ENCODE assay signal across 1 fruit fly cellular context in genomic region chr3L:5247923-5248821, dm6.
TF ChIP-seq lines count a peak whose summit lies in the region.

No protein-coding gene starts in this region.

TF ChIP-seq in whole organism, embryonic, 481 proteins besides CTCF, POLR2A, EP300 and RAD21 (continued from another document and continues in another):
- peak; percentile 79 for TF ChIP-seq zfh1 (GFP tag; IDR thresholded peaks at IDR 0.05; lab: Robert Waterston, UW)
- no peak for TF ChIP-seq CG4282 (GFP tag; optimal IDR thresholded peaks at IDR 0.05; lab: Kevin White, UChicago)
- no peak for TF ChIP-seq D (optimal IDR thresholded peaks at IDR 0.05; lab: Kevin White, UChicago)
- TF ChIP-seq D (GFP tag; optimal IDR thresholded peaks at IDR 0.05; lab: Kevin White, UChicago) = peak; percentile 40
- no peak for TF ChIP-seq fd64A (GFP tag; optimal IDR thresholded peaks at IDR 0.05; lab: Kevin White, UChicago)
- no peak for TF ChIP-seq sima (GFP tag; optimal IDR thresholded peaks at IDR 0.05; lab: Kevin White, UChicago)
- TF ChIP-seq bigmax (GFP tag; optimal IDR thresholded peaks at IDR 0.05; lab: Kevin White, UChicago) = no peak
- TF ChIP-seq h (optimal IDR thresholded peaks at IDR 0.05; lab: Kevin White, UChicago) = no peak
- TF ChIP-seq CG17359 (tag; optimal IDR thresholded peaks at IDR 0.05; lab: Kevin White, UChicago) = peak; percentile 34
- no peak for TF ChIP-seq rib (GFP tag; IDR thresholded peaks at IDR 0.05; lab: Robert Waterston, UW)
- TF ChIP-seq CG15073 (GFP tag; optimal IDR thresholded peaks at IDR 0.05; lab: Kevin White, UChicago) = no peak
- 0 out of 3 replicates have a peak, but pooled peaks have one; percentile 45 for TF ChIP-seq otp (GFP tag; IDR thresholded peaks at IDR 0.05; lab: Robert Waterston, UW)
- peak; percentile 51; the same call in 1 of the 3 replicates for TF ChIP-seq C15 (GFP tag; IDR thresholded peaks at IDR 0.05; lab: Robert Waterston, UW)
- TF ChIP-seq nerfin-2 (GFP tag; IDR thresholded peaks at IDR 0.05; lab: Robert Waterston, UW; ENCODE audit: partially characterized antibody) = no peak
- no peak for TF ChIP-seq CG11696 (GFP tag; IDR thresholded peaks at IDR 0.05; lab: Robert Waterston, UW)
- TF ChIP-seq tll (GFP tag; optimal IDR thresholded peaks at IDR 0.05; lab: Kevin White, UChicago) = no peak
- no peak for TF ChIP-seq BEAF-32 (GFP tag; optimal IDR thresholded peaks at IDR 0.05; lab: Kevin White, UChicago)
- peak; percentile 65 for TF ChIP-seq Hmr (GFP tag; optimal IDR thresholded peaks at IDR 0.05; lab: Kevin White, UChicago)
- peak; percentile 24 for TF ChIP-seq Dip3 (GFP tag; optimal IDR thresholded peaks at IDR 0.05; lab: Kevin White, UChicago)
- no peak for TF ChIP-seq CG12236 (GFP tag; optimal IDR thresholded peaks at IDR 0.05; lab: Kevin White, UChicago)
- peak; percentile 44; the same call in 2 of the 3 replicates for TF ChIP-seq row (GFP tag; IDR thresholded peaks at IDR 0.05; lab: Robert Waterston, UW)
- TF ChIP-seq CG43689 (GFP tag; IDR thresholded peaks at IDR 0.05; lab: Robert Waterston, UW) = 0 out of 2 replicates have a peak, but pooled peaks have one; percentile 13
- no peak for TF ChIP-seq tna (GFP tag; IDR thresholded peaks at IDR 0.05; lab: Robert Waterston, UW; ENCODE audit: partially characterized antibody)
- peak; percentile 41; the same call in 1 of the 2 replicates for TF ChIP-seq CG9932 (GFP tag; IDR thresholded peaks at IDR 0.05; lab: Robert Waterston, UW)
- peak; percentile 61 for TF ChIP-seq HHEX (GFP tag; optimal IDR thresholded peaks at IDR 0.05; lab: Kevin White, UChicago)
- no peak for TF ChIP-seq CG10543 (GFP tag; optimal IDR thresholded peaks at IDR 0.05; lab: Kevin White, UChicago)
- peak; percentile 31 for TF ChIP-seq CG30431 (GFP tag; optimal IDR thresholded peaks at IDR 0.05; lab: Kevin White, UChicago)
- no peak for TF ChIP-seq CG10267 (tag; optimal IDR thresholded peaks at IDR 0.05; lab: Kevin White, UChicago)
- TF ChIP-seq exex (tag; optimal IDR thresholded peaks at IDR 0.05; lab: Kevin White, UChicago) = no peak
- TF ChIP-seq PHDP (tag; optimal IDR thresholded peaks at IDR 0.05; lab: Kevin White, UChicago) = peak; percentile 60
- TF ChIP-seq Mes4 (GFP tag; optimal IDR thresholded peaks at IDR 0.05; lab: Kevin White, UChicago) = no peak
- peak; percentile 67 for TF ChIP-seq ranshi (GFP tag; IDR thresholded peaks at IDR 0.05; lab: Robert Waterston, UW)
- no peak for TF ChIP-seq CG5245 (GFP tag; optimal IDR thresholded peaks at IDR 0.05; lab: Kevin White, UChicago)
- TF ChIP-seq CG6813 (GFP tag; optimal IDR thresholded peaks at IDR 0.05; lab: Kevin White, UChicago) = peak; percentile 22
- peak; percentile 69; the same call in 1 of the 2 replicates for TF ChIP-seq stc (GFP tag; IDR thresholded peaks at IDR 0.05; lab: Robert Waterston, UW)
- TF ChIP-seq scrt (GFP tag; optimal IDR thresholded peaks at IDR 0.05; lab: Kevin White, UChicago) = no peak
- peak; percentile 57 for TF ChIP-seq lab (GFP tag; optimal IDR thresholded peaks at IDR 0.05; lab: Kevin White, UChicago)
- peak; percentile 63 for TF ChIP-seq CG7556 (GFP tag; optimal IDR thresholded peaks at IDR 0.05; lab: Kevin White, UChicago)
- TF ChIP-seq da (GFP tag; optimal IDR thresholded peaks at IDR 0.05; lab: Kevin White, UChicago) = no peak
- TF ChIP-seq B-H1 (GFP tag; IDR thresholded peaks at IDR 0.05; lab: Robert Waterston, UW) = peak; percentile 53; the same call in 2 of the 3 replicates
- TF ChIP-seq fru (optimal IDR thresholded peaks at IDR 0.05; lab: Kevin White, UChicago) = no peak
- TF ChIP-seq sisA (GFP tag; IDR thresholded peaks at IDR 0.05; lab: Robert Waterston, UW) = peak; percentile 68
- no peak for TF ChIP-seq lov (optimal IDR thresholded peaks at IDR 0.05; lab: Kevin White, UChicago)
- 0 out of 3 replicates have a peak, but pooled peaks have one; percentile 52 for TF ChIP-seq lov (GFP tag; IDR thresholded peaks at IDR 0.05; lab: Robert Waterston, UW)
- TF ChIP-seq CG10321 (GFP tag; IDR thresholded peaks at IDR 0.05; lab: Robert Waterston, UW) = no peak
- TF ChIP-seq CG6175 (GFP tag; IDR thresholded peaks at IDR 0.05; lab: Robert Waterston, UW) = 0 out of 3 replicates have a peak, but pooled peaks have one; percentile 15
- TF ChIP-seq CG18619 (GFP tag; optimal IDR thresholded peaks at IDR 0.05; lab: Kevin White, UChicago) = peak; percentile 26
- TF ChIP-seq Gug (GFP tag; IDR thresholded peaks at IDR 0.05; lab: Robert Waterston, UW) = peak; percentile 70
- peak; percentile 49 for TF ChIP-seq NK7.1 (GFP tag; optimal IDR thresholded peaks at IDR 0.05; lab: Kevin White, UChicago)
- peak; percentile 44 for TF ChIP-seq tx (GFP tag; optimal IDR thresholded peaks at IDR 0.05; lab: Kevin White, UChicago)
- peak; percentile 42 for TF ChIP-seq Jarid2 (GFP tag; optimal IDR thresholded peaks at IDR 0.05; lab: Kevin White, UChicago)
- TF ChIP-seq Aef1 (GFP tag; IDR thresholded peaks at IDR 0.05; lab: Robert Waterston, UW) = peak; percentile 56
- peak; percentile 27 for TF ChIP-seq CG12071 (GFP tag; optimal IDR thresholded peaks at IDR 0.05; lab: Kevin White, UChicago)
- peak; percentile 38 for TF ChIP-seq sug (tag; optimal IDR thresholded peaks at IDR 0.05; lab: Kevin White, UChicago)
- TF ChIP-seq slbo (GFP tag; IDR thresholded peaks at IDR 0.05; lab: Robert Waterston, UW) = peak; percentile 59
- TF ChIP-seq crc (GFP tag; optimal IDR thresholded peaks at IDR 0.05; lab: Kevin White, UChicago) = peak; percentile 12
- TF ChIP-seq CG10209 (GFP tag; optimal IDR thresholded peaks at IDR 0.05; lab: Kevin White, UChicago) = peak; percentile 51
- TF ChIP-seq Hr39 (optimal IDR thresholded peaks at IDR 0.05; lab: Kevin White, UChicago) = no peak
- TF ChIP-seq ash1 (GFP tag; optimal IDR thresholded peaks at IDR 0.05; lab: Kevin White, UChicago) = no peak
- peak; percentile 17 for TF ChIP-seq Asciz (GFP tag; optimal IDR thresholded peaks at IDR 0.05; lab: Kevin White, UChicago)
- peak; percentile 6 for TF ChIP-seq nerfin-1 (tag; optimal IDR thresholded peaks at IDR 0.05; lab: Kevin White, UChicago)
- TF ChIP-seq Taf1 (GFP tag; IDR thresholded peaks at IDR 0.05; lab: Robert Waterston, UW) = no peak
- no peak for TF ChIP-seq D19A (tag; optimal IDR thresholded peaks at IDR 0.05; lab: Kevin White, UChicago)
- TF ChIP-seq fd3F (GFP tag; optimal IDR thresholded peaks at IDR 0.05; lab: Kevin White, UChicago) = peak; percentile 55
- TF ChIP-seq gsb-n (tag; optimal IDR thresholded peaks at IDR 0.05; lab: Kevin White, UChicago) = no peak
- TF ChIP-seq CG11085 (GFP tag; IDR thresholded peaks at IDR 0.05; lab: Robert Waterston, UW) = no peak
- TF ChIP-seq Dbx (GFP tag; IDR thresholded peaks at IDR 0.05; lab: Robert Waterston, UW) = peak; percentile 38; the same call in 1 of the 3 replicates
- no peak for TF ChIP-seq B-H2 (GFP tag; optimal IDR thresholded peaks at IDR 0.05; lab: Kevin White, UChicago)
- TF ChIP-seq gfzf (GFP tag; optimal IDR thresholded peaks at IDR 0.05; lab: Kevin White, UChicago) = no peak
- peak; percentile 45 for TF ChIP-seq maf-S (GFP tag; optimal IDR thresholded peaks at IDR 0.05; lab: Kevin White, UChicago)
- TF ChIP-seq ttk (GFP tag; IDR thresholded peaks at IDR 0.05; lab: Robert Waterston, UW) = peak; percentile 81
- TF ChIP-seq CG9437 (GFP tag; optimal IDR thresholded peaks at IDR 0.05; lab: Kevin White, UChicago) = no peak
- TF ChIP-seq p53 (GFP tag; optimal IDR thresholded peaks at IDR 0.05; lab: Kevin White, UChicago) = no peak
- peak in 1 of 3 experiments; percentile 18 for TF ChIP-seq lola (GFP tag; optimal IDR thresholded peaks at IDR 0.05; lab: Kevin White, UChicago)
- peak; percentile 83 for TF ChIP-seq lmd (GFP tag; IDR thresholded peaks at IDR 0.05; lab: Robert Waterston, UW)
- TF ChIP-seq HmgD (GFP tag; optimal IDR thresholded peaks at IDR 0.05; lab: Kevin White, UChicago) = no peak
- peak; percentile 56; the same call in 1 of the 2 replicates for TF ChIP-seq sob (GFP tag; IDR thresholded peaks at IDR 0.05; lab: Robert Waterston, UW)
- TF ChIP-seq tup (GFP tag; optimal IDR thresholded peaks at IDR 0.05; lab: Kevin White, UChicago) = no peak
- TF ChIP-seq CG3838 (GFP tag; optimal IDR thresholded peaks at IDR 0.05; lab: Kevin White, UChicago) = no peak
- TF ChIP-seq Atf6 (GFP tag; IDR thresholded peaks at IDR 0.05; lab: Robert Waterston, UW) = peak; percentile 59
- no peak for TF ChIP-seq HLHmδ (GFP tag; optimal IDR thresholded peaks at IDR 0.05; lab: Kevin White, UChicago)
- TF ChIP-seq pb (GFP tag; optimal IDR thresholded peaks at IDR 0.05; lab: Kevin White, UChicago) = peak; percentile 48
- TF ChIP-seq inv (GFP tag; IDR thresholded peaks at IDR 0.05; lab: Robert Waterston, UW; ENCODE audit: partially characterized antibody) = no peak
- no peak for TF ChIP-seq CG7963 (GFP tag; IDR thresholded peaks at IDR 0.05; lab: Robert Waterston, UW; ENCODE audit: partially characterized antibody)
- no peak for TF ChIP-seq sr (GFP tag; IDR thresholded peaks at IDR 0.05; lab: Robert Waterston, UW)
- TF ChIP-seq jigr1 (GFP tag; IDR thresholded peaks at IDR 0.05; lab: Robert Waterston, UW) = peak; percentile 72; the same call in 1 of the 3 replicates
- no peak for TF ChIP-seq fd102C (GFP tag; optimal IDR thresholded peaks at IDR 0.05; lab: Kevin White, UChicago)
- TF ChIP-seq sc (optimal IDR thresholded peaks at IDR 0.05; lab: Kevin White, UChicago) = no peak
- TF ChIP-seq sc (GFP tag; optimal IDR thresholded peaks at IDR 0.05; lab: Kevin White, UChicago) = peak; percentile 16
- peak; percentile 37 for TF ChIP-seq CG6654 (GFP tag; optimal IDR thresholded peaks at IDR 0.05; lab: Kevin White, UChicago)
- TF ChIP-seq CG10654 (GFP tag; optimal IDR thresholded peaks at IDR 0.05; lab: Kevin White, UChicago) = peak; percentile 10
- TF ChIP-seq mld (GFP tag; IDR thresholded peaks at IDR 0.05; lab: Robert Waterston, UW; ENCODE audit: partially characterized antibody) = no peak
- no peak for TF ChIP-seq stwl (tag; optimal IDR thresholded peaks at IDR 0.05; lab: Kevin White, UChicago)
- no peak for TF ChIP-seq Usf (GFP tag; optimal IDR thresholded peaks at IDR 0.05; lab: Kevin White, UChicago)
- TF ChIP-seq HmgZ (tag; optimal IDR thresholded peaks at IDR 0.05; lab: Kevin White, UChicago) = peak; percentile 11
- TF ChIP-seq Mrtf (GFP tag; IDR thresholded peaks at IDR 0.05; lab: Robert Waterston, UW) = peak; percentile 67; the same call in 1 of the 3 replicates
- no peak for TF ChIP-seq Bgb (GFP tag; IDR thresholded peaks at IDR 0.05; lab: Robert Waterston, UW; ENCODE audit: partially characterized antibody)
- TF ChIP-seq grau (tag; optimal IDR thresholded peaks at IDR 0.05; lab: Kevin White, UChicago) = peak; percentile 65
- TF ChIP-seq dimm (GFP tag; IDR thresholded peaks at IDR 0.05; lab: Robert Waterston, UW) = no peak
- TF ChIP-seq CG8089 (GFP tag; optimal IDR thresholded peaks at IDR 0.05; lab: Kevin White, UChicago) = no peak
- TF ChIP-seq seq (GFP tag; IDR thresholded peaks at IDR 0.05; lab: Robert Waterston, UW) = peak; percentile 52; the same call in 1 of the 2 replicates
- TF ChIP-seq NfI (GFP tag; optimal IDR thresholded peaks at IDR 0.05; lab: Kevin White, UChicago) = peak; percentile 50
- peak; percentile 46; the same call in 1 of the 2 replicates for TF ChIP-seq CG31441 (GFP tag; IDR thresholded peaks at IDR 0.05; lab: Robert Waterston, UW)
- TF ChIP-seq CG16779 (GFP tag; IDR thresholded peaks at IDR 0.05; lab: Robert Waterston, UW) = no peak
- peak; percentile 43 for TF ChIP-seq CG31224 (GFP tag; IDR thresholded peaks at IDR 0.05; lab: Robert Waterston, UW)
- no peak for TF ChIP-seq aop (GFP tag; IDR thresholded peaks at IDR 0.05; lab: Robert Waterston, UW)
- TF ChIP-seq Abd-B (GFP tag; optimal IDR thresholded peaks at IDR 0.05; lab: Kevin White, UChicago) = peak; percentile 63
- peak; percentile 9 for TF ChIP-seq gro (GFP tag; optimal IDR thresholded peaks at IDR 0.05; lab: Kevin White, UChicago)
- peak; percentile 37 for TF ChIP-seq CG9817 (tag; optimal IDR thresholded peaks at IDR 0.05; lab: Kevin White, UChicago)
- no peak for TF ChIP-seq Doc2 (GFP tag; IDR thresholded peaks at IDR 0.05; lab: Robert Waterston, UW)
- peak; percentile 25 for TF ChIP-seq Hand (GFP tag; optimal IDR thresholded peaks at IDR 0.05; lab: Kevin White, UChicago)
- peak; percentile 45 for TF ChIP-seq zfh2 (GFP tag; optimal IDR thresholded peaks at IDR 0.05; lab: Kevin White, UChicago)
- TF ChIP-seq az2 (GFP tag; optimal IDR thresholded peaks at IDR 0.05; lab: Kevin White, UChicago) = peak; percentile 24
- TF ChIP-seq ERR (GFP tag; optimal IDR thresholded peaks at IDR 0.05; lab: Kevin White, UChicago) = no peak
- TF ChIP-seq unpg (GFP tag; optimal IDR thresholded peaks at IDR 0.05; lab: Kevin White, UChicago) = peak; percentile 56
- peak; percentile 64 for TF ChIP-seq klu (GFP tag; IDR thresholded peaks at IDR 0.05; lab: Robert Waterston, UW)
- TF ChIP-seq CG8281 (tag; optimal IDR thresholded peaks at IDR 0.05; lab: Kevin White, UChicago) = no peak
- TF ChIP-seq CG30403 (GFP tag; optimal IDR thresholded peaks at IDR 0.05; lab: Kevin White, UChicago) = peak; percentile 67
- no peak for TF ChIP-seq Opbp (GFP tag; IDR thresholded peaks at IDR 0.05; lab: Robert Waterston, UW; ENCODE audit: partially characterized antibody)
- TF ChIP-seq Lim3 (GFP tag; IDR thresholded peaks at IDR 0.05; lab: Robert Waterston, UW) = 0 out of 2 replicates have a peak, but pooled peaks have one; percentile 36
- peak; percentile 33 for TF ChIP-seq CG1603 (tag; optimal IDR thresholded peaks at IDR 0.05; lab: Kevin White, UChicago)
- TF ChIP-seq NC2α (GFP tag; optimal IDR thresholded peaks at IDR 0.05; lab: Kevin White, UChicago) = no peak
- peak; percentile 62; the same call in 1 of the 3 replicates for TF ChIP-seq ase (GFP tag; IDR thresholded peaks at IDR 0.05; lab: Robert Waterston, UW)
- peak; percentile 20 for TF ChIP-seq CG1602 (GFP tag; optimal IDR thresholded peaks at IDR 0.05; lab: Kevin White, UChicago)
- no peak for TF ChIP-seq chinmo (GFP tag; IDR thresholded peaks at IDR 0.05; lab: Robert Waterston, UW; ENCODE audit: partially characterized antibody)
- TF ChIP-seq Vsx1 (GFP tag; optimal IDR thresholded peaks at IDR 0.05; lab: Kevin White, UChicago) = no peak
- TF ChIP-seq nmo (GFP tag; optimal IDR thresholded peaks at IDR 0.05; lab: Kevin White, UChicago) = peak; percentile 75
- TF ChIP-seq jing (GFP tag; optimal IDR thresholded peaks at IDR 0.05; lab: Kevin White, UChicago) = peak; percentile 46
- peak; percentile 55 for TF ChIP-seq bcd (GFP tag; optimal IDR thresholded peaks at IDR 0.05; lab: Kevin White, UChicago)
- no peak for TF ChIP-seq mirr (GFP tag; optimal IDR thresholded peaks at IDR 0.05; lab: Kevin White, UChicago)
- TF ChIP-seq E2f2 (GFP tag; IDR thresholded peaks at IDR 0.05; lab: Robert Waterston, UW) = peak; percentile 21; the same call in 1 of the 2 replicates
- TF ChIP-seq dmrt11E (tag; optimal IDR thresholded peaks at IDR 0.05; lab: Kevin White, UChicago) = no peak
